Fruit fly (Drosophila melanogaster) Kc167 (cell line): ENCODE data around the gene Phlpp.

ENCODE experiments used
- Myc ChIP-seq: fragments of >200 bp; optimal IDR thresholded peaks from 2 replicates; lab custom pipeline; 2017; ENCODE audit warnings: missing external identifiers
- psq ChIP-seq: fragments of >200 bp; optimal IDR thresholded peaks from 2 replicates; lab custom pipeline; 2017; ENCODE audit warnings: missing external identifiers
- ttk ChIP-seq: sonication (Bioruptor generic); optimal IDR thresholded peaks from 2 replicates; lab custom pipeline; 2017; ENCODE audit warnings: missing external identifiers

DNA sequence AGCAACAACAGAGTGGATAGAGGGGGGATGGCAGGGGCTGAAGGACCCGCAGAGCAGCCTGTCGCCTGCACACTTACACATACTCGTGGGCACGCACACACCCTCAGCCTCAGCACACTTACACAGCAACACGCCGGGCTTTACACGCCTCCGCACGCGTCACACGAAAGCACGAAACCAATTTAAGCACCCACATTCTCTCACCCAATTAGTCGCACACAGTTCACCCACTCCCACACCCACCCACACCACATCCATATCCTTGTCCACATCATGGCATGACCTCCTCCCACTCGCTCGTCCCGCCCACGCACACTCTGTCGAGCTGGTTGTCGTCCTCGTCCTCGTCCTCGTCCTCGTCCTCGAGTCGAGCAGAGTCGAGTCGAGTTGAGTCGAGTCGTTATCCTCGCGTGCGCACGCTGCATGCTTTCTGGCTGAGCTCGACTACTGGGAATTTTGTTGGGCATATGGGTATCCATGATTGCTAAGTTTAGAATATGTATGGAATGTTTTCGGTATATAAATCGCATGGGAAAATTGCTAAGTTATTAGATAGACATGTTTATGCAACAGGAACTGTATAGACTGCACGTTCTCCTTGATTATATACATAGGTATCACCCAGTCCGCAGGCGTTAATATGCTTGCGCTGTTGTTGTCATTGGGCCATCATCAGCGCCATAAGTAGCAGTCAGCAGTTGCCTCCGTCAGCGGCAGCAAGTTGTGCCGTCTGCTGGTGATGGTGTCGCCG is 46.9 kb upstream of the Phlpp start:
- TF ChIP-seq psq (lab: Kevin White, UChicago) (no peak), Myc (lab: Kevin White, UChicago) (no peak), ttk (no peak)
